Fruit fly (Drosophila melanogaster) whole organism, pupa: Measurements from ENCODE around the gene dgt2.

Source experiments
- CG12605 ChIP-seq: fragments of 200-800 bp; sonication (Bioruptor generic); IDR thresholded peaks from 2 replicates; pipeline ENCODE4 v1.3.6; 2022; ENCODE audit warnings: missing biosample characterization, missing genetic modification characterization
- CG34367 ChIP-seq: fragments of 200-800 bp; sonication (Bioruptor generic); optimal IDR thresholded peaks from 2 replicates; lab custom pipeline; 2018; ENCODE audit warnings: missing biosample characterization, mild to moderate bottlenecking, missing genetic modification characterization
- EcR ChIP-seq: fragments of 200-800 bp; sonication (Bioruptor generic); optimal IDR thresholded peaks from 3 replicates; lab custom pipeline; 2019; ENCODE audit warnings: missing biosample characterization, missing genetic modification characterization, mild to moderate bottlenecking, moderate library complexity, missing genetic modification reagents

DNA sequence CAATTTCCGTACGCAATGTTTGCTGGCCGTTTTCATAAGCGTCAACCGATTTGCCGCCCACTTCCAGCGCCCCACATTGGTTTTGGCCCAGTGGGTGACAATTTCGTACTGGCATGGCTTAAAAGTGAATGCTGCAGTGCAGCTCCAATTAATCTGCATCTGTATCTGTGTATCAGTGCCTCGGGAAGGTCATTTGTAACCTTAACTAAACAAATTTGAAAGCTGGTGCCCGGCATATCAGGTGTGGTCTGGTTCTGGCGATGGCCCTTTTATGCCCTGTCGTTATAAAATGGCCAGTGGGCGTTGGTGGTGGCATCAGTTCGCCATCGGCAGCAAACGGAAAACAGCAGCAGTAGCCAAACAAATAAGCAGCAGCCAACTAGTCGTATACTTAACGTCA lies 45.9 kb upstream of the dgt2 start, which contains the start of gene Crys:
- no peak for TF ChIP-seq EcR (GFP tag; lab: Kevin White, UChicago)
- no peak for TF ChIP-seq CG12605 (GFP tag; lab: Robert Waterston, UW)
- TF ChIP-seq CG34367 (tag; lab: Kevin White, UChicago): no peak
